Worm (Caenorhabditis elegans) whole organism, L1 larva: ENCODE results near the gene D1044.4.

ENCODE experiments used
- ceh-82 ChIP-seq, 3 experiments: fragments of 150-350 bp in 1 of 3; sonication (generic microtip) in 2 of 3; optimal IDR thresholded peaks; 2 replicates each; lab custom pipeline; 2014 to 2017; ENCODE audit warnings: missing biosample characterization in 3 of 3, missing genetic modification characterization in 3 of 3
- fos-1 ChIP-seq: fragments of 150-350 bp; optimal IDR thresholded peaks from 2 replicates; lab custom pipeline; 2014; ENCODE audit warnings: missing biosample characterization, missing genetic modification characterization

DNA sequence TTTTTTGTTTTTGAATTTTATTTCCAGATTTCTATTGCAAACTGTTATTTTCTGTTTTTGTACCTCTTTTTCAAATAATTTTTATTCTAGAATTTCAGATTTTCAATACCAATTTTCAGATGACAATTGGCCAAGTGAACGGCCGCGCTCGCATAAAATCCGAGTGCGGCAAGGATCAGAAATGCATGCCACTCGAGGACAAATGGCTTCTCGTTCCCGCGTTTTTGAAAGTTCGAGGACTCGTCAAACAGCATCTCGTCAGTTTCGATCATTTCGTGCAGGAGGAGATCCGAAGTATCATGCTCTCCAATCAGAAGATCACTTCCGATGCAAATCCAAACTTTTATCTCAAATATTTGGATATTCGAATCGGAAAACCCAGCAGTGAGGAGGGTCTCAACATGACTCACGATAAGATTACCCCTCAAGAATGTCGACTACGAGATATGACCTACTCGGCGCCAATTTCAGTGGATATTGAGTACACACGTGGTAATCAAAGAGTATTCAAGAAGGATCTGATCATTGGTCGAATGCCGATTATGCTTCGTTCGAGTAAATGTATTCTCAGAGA, 35.5 kb upstream of the D1044.4 start, which contains the start of gene rpc-2:
- TF ChIP-seq ceh-82 (tag; optimal IDR thresholded peaks at IDR 0.05; lab: Kevin White, UChicago) (no peak), fos-1 (tag; lab: Kevin White, UChicago) (no peak)
